Worm (Caenorhabditis elegans) whole organism, L2 larva: ENCODE results near the gene vap-1.
A peak's percentile ranks its signal among the peaks of the same experiment; 100 is the strongest.

ENCODE experiments used
- C34F6.9 ChIP-seq: fragments of 150-350 bp; optimal IDR thresholded peaks from 2 replicates; lab custom pipeline; 2014; ENCODE audit warnings: missing biosample characterization, missing genetic modification characterization
- R02D3.7 ChIP-seq: fragments of 150-350 bp; optimal IDR thresholded peaks from 2 replicates; lab custom pipeline; 2014; ENCODE audit warnings: missing biosample characterization, missing genetic modification characterization
- Y55F3AM.14 ChIP-seq: fragments of 200-800 bp; sonication (Bioruptor generic); optimal IDR thresholded peaks from 2 replicates; lab custom pipeline; 2018; ENCODE audit warnings: mild to moderate bottlenecking, missing genetic modification characterization, missing compliant biosample characterization
- ZK546.5 ChIP-seq: sonication (generic microtip); optimal IDR thresholded peaks from 2 replicates; lab custom pipeline; 2017; ENCODE audit warnings: missing biosample characterization, missing genetic modification characterization
- alr-1 ChIP-seq: fragments of 150-350 bp; optimal IDR thresholded peaks from 2 replicates; lab custom pipeline; 2014; ENCODE audit warnings: missing biosample characterization, missing genetic modification characterization
- aly-2 ChIP-seq: fragments of 150-350 bp; optimal IDR thresholded peaks from 2 replicates; lab custom pipeline; 2014; ENCODE audit warnings: missing biosample characterization, missing genetic modification characterization
- ama-1 ChIP-seq: fragments of 150-350 bp; optimal IDR thresholded peaks from 2 replicates; lab custom pipeline; 2018; ENCODE audit warnings: inconsistent platforms
- blmp-1 ChIP-seq: sonication (generic microtip); optimal IDR thresholded peaks from 2 replicates; lab custom pipeline; 2017; ENCODE audit warnings: missing genetic modification characterization, mild to moderate bottlenecking, missing compliant biosample characterization, antibody characterized with exemption, moderate library complexity; ENCODE audit not compliant: insufficient read depth
- ceh-82 ChIP-seq: fragments of 150-350 bp; optimal IDR thresholded peaks from 2 replicates; lab custom pipeline; 2014; ENCODE audit warnings: missing biosample characterization, missing genetic modification characterization
- dmd-4 ChIP-seq: sonication (generic microtip); optimal IDR thresholded peaks from 2 replicates; lab custom pipeline; 2017; ENCODE audit warnings: missing biosample characterization, missing genetic modification characterization
- elt-1 ChIP-seq: fragments of 150-350 bp; optimal IDR thresholded peaks from 2 replicates; lab custom pipeline; 2014; ENCODE audit warnings: missing biosample characterization, missing genetic modification characterization
- elt-3 ChIP-seq: sonication (generic microtip); optimal IDR thresholded peaks from 2 replicates; lab custom pipeline; 2017; ENCODE audit warnings: missing biosample characterization, missing genetic modification characterization
- fos-1 ChIP-seq: fragments of 150-350 bp; optimal IDR thresholded peaks from 2 replicates; lab custom pipeline; 2014; ENCODE audit warnings: missing biosample characterization, missing genetic modification characterization
- gmeb-1 ChIP-seq: fragments of 150-350 bp; optimal IDR thresholded peaks from 2 replicates; lab custom pipeline; 2014; ENCODE audit warnings: missing biosample characterization, missing genetic modification characterization
- lin-11 ChIP-seq: fragments of 150-350 bp; sonication (generic microtip); optimal IDR thresholded peaks from 2 replicates; lab custom pipeline; 2014; ENCODE audit warnings: missing biosample characterization, missing genetic modification characterization, inconsistent platforms, mixed read lengths
- lsy-2 ChIP-seq, 2 experiments: fragments of 150-350 bp in 1 of 2; sonication (generic microtip) in 1 of 2; optimal IDR thresholded peaks; 2 replicates each; lab custom pipeline; 2014 to 2017; ENCODE audit warnings: missing biosample characterization in 2 of 2, missing genetic modification characterization in 2 of 2
- mab-5 ChIP-seq: fragments of 150-350 bp; optimal IDR thresholded peaks from 2 replicates; lab custom pipeline; 2014; ENCODE audit warnings: missing biosample characterization, missing genetic modification characterization
- mbf-1 ChIP-seq: sonication (generic microtip); optimal IDR thresholded peaks from 2 replicates; lab custom pipeline; 2017; ENCODE audit warnings: missing biosample characterization, missing genetic modification characterization
- mdl-1 ChIP-seq, 2 experiments: fragments of 150-350 bp in 1 of 2; sonication (generic microtip) in 1 of 2; optimal IDR thresholded peaks; 2 replicates each; lab custom pipeline; 2017; ENCODE audit warnings: missing biosample characterization in 2 of 2, missing genetic modification characterization in 2 of 2
- nhr-10 ChIP-seq: sonication (generic microtip); optimal IDR thresholded peaks from 2 replicates; lab custom pipeline; 2017; ENCODE audit warnings: missing biosample characterization, missing genetic modification characterization
- nhr-12 ChIP-seq: fragments of 150-350 bp; optimal IDR thresholded peaks from 2 replicates; lab custom pipeline; 2014; ENCODE audit warnings: missing biosample characterization, missing genetic modification characterization
- nhr-21 ChIP-seq: fragments of 150-350 bp; optimal IDR thresholded peaks from 2 replicates; lab custom pipeline; 2014; ENCODE audit warnings: missing biosample characterization, missing genetic modification characterization
- nhr-23 ChIP-seq: fragments of 150-350 bp; optimal IDR thresholded peaks from 2 replicates; lab custom pipeline; 2014; ENCODE audit warnings: missing biosample characterization, missing genetic modification reagents, missing genetic modification characterization
- nhr-237 ChIP-seq: fragments of 150-350 bp; optimal IDR thresholded peaks from 2 replicates; lab custom pipeline; 2014; ENCODE audit warnings: missing biosample characterization, missing genetic modification characterization
- nhr-25 ChIP-seq: fragments of 150-350 bp; sonication (generic microtip); optimal IDR thresholded peaks from 3 replicates; lab custom pipeline; 2014; ENCODE audit warnings: missing biosample characterization, missing genetic modification characterization
- peb-1 ChIP-seq: fragments of 150-350 bp; optimal IDR thresholded peaks from 2 replicates; lab custom pipeline; 2014; ENCODE audit warnings: missing biosample characterization, missing genetic modification characterization
- sem-4 ChIP-seq: fragments of 150-350 bp; optimal IDR thresholded peaks from 2 replicates; lab custom pipeline; 2014; ENCODE audit warnings: missing biosample characterization, missing genetic modification reagents, missing genetic modification characterization
- skn-1 ChIP-seq: sonication (generic microtip); optimal IDR thresholded peaks from 2 replicates; lab custom pipeline; 2017; ENCODE audit warnings: missing biosample characterization, missing genetic modification characterization
- sma-3 ChIP-seq: sonication (generic microtip); optimal IDR thresholded peaks from 2 replicates; lab custom pipeline; 2016; ENCODE audit warnings: missing genetic modification reagents, missing genetic modification characterization, missing compliant biosample characterization
- sma-9 ChIP-seq, 2 experiments: fragments of 150-350 bp in 1 of 2; sonication (generic microtip) in 1 of 2; optimal IDR thresholded peaks; 2 replicates each; lab custom pipeline; 2014 to 2016; ENCODE audit warnings: missing genetic modification characterization in 2 of 2, mild to moderate bottlenecking in 1 of 2, missing biosample characterization in 1 of 2, missing compliant biosample characterization in 1 of 2, missing genetic modification reagents in 1 of 2, moderate library complexity in 1 of 2
- unc-39 ChIP-seq: fragments of 150-350 bp; optimal IDR thresholded peaks from 2 replicates; lab custom pipeline; 2014; ENCODE audit warnings: missing biosample characterization, missing genetic modification characterization
- unc-55 ChIP-seq: fragments of 150-350 bp; sonication (generic microtip); optimal IDR thresholded peaks from 3 replicates; lab custom pipeline; 2014; ENCODE audit warnings: missing biosample characterization, missing genetic modification reagents, missing genetic modification characterization
- unc-62 ChIP-seq: fragments of 150-350 bp; optimal IDR thresholded peaks from 2 replicates; lab custom pipeline; 2014; ENCODE audit warnings: missing biosample characterization, missing genetic modification reagents, missing genetic modification characterization
- zag-1 ChIP-seq: fragments of 150-350 bp; optimal IDR thresholded peaks from 2 replicates; lab custom pipeline; 2014; ENCODE audit warnings: missing biosample characterization, missing genetic modification characterization
- ztf-11 ChIP-seq: sonication (generic microtip); optimal IDR thresholded peaks from 2 replicates; lab custom pipeline; 2017; ENCODE audit warnings: missing biosample characterization, missing genetic modification characterization
- ztf-4 ChIP-seq: fragments of 150-350 bp; optimal IDR thresholded peaks from 2 replicates; lab custom pipeline; 2014; ENCODE audit warnings: missing biosample characterization, missing genetic modification characterization

The vap-1 gene

DNA sequence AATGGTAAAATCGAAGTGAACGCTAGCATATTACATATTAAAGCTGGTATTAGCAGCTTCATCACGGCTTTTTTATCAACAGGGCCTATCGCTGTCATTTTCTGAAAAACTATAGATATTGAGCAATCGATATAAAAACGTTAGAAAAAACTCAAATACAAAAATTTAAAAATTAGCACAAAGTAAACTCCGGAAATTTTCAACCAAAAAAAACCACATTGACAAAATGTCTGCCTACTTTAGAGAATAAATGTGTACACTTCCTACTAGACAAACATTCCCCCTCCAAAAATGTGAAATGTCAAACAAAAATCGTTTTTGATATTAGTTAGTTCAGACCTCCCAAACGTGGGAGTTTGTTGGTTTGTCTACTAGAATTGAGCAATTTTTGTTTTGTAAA, 27.8 kb downstream of the vap-1 start, which contains the start of gene mfsd-10:
Gene mfsd-10 (minus strand): TSS at position 101 of the 400 bp plus-strand sequence.
- no peak for TF ChIP-seq ztf-4
- TF ChIP-seq R02D3.7 (tag; lab: Kevin White, UChicago), result no peak
- no peak for TF ChIP-seq nhr-237 (tag; lab: Kevin White, UChicago)
- no peak for TF ChIP-seq ZK546.5 (tag; lab: Kevin White, UChicago)
- no peak for TF ChIP-seq peb-1 (tag; lab: Kevin White, UChicago)
- TF ChIP-seq Y55F3AM.14, result no peak

DNA sequence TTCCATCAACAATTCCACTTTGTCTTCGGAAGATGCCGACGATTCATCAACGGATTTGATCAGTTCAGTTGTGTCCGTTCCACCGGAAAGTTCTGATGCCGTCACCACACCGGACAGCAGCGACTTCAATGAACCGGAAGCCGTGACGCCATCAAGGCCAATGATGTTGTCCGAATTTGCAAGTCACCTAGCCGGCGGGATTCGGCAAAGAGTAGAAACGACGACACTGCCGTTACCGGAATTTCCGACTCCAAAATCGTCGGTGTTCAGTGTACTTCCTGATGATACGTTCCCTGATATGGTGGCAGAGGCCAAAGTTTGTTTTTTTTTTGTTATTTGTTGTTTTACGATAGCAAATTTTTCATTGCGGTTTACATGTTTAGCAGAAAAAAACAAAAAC, 32.9 kb downstream of the vap-1 start:
- TF ChIP-seq sma-3 (GFP tag; lab: Kevin White, UChicago) (peak; percentile 15), unc-55 (GFP tag; lab: Kevin White, UChicago) (no peak)

DNA sequence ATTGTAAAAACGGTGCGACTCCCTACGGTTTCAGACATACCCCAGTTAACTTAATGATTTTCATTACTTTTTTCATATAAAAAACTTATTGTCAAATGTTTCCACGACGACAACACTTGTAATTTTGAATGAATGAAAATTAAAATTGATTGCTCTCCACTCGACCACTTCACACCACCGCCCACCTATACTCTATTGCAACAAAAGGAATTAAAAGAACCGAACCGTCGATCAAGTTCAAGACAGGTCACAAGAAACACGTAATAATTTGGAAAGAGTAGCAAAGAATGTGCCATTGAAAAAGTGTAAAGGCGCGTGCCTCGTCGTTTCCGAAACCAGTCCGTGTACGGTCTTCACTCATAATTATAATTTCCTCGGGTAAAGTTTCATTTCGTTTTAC, 33.8 kb downstream of the vap-1 start, which contains the start of gene F10D7.11:
Gene F10D7.11 (plus strand): TSS at position 301 of the 400 bp plus-strand sequence.
- TF ChIP-seq nhr-10 (no peak), alr-1 (no peak), aly-2 (tag; lab: Kevin White, UChicago) (no peak), blmp-1 (tag; lab: Kevin White, UChicago) (no peak), nhr-21 (tag; lab: Kevin White, UChicago) (no peak), nhr-23 (tag; lab: Kevin White, UChicago) (no peak), lin-11 (tag; lab: Kevin White, UChicago) (no peak), dmd-4 (tag; lab: Kevin White, UChicago) (no peak), Y55F3AM.14 (no peak), elt-1 (no peak), zag-1 (tag; lab: Kevin White, UChicago) (no peak), mdl-1 (tag; optimal IDR thresholded peaks at IDR 0.05; lab: Kevin White, UChicago) (no peak), unc-62 (GFP tag; lab: Kevin White, UChicago) (no peak)

DNA sequence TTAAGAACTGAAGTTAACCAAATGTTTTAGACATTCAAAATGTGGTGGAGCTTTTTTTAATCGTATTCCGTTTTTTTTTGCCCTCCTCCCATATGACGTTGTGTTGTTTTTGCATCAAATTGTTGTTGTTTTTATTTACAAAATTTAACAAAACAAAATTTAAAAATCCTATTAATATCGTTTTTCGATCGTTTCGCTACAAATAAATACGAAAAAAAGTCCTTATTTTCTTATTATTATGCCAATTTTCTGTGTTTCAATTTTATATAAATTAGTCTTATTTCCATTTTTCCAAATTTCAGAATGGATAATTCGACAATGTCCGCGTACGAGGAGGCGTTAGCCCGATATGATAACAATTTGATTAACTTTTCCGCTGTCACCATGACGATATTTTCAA, 36.9 kb downstream of the vap-1 start, which contains the start of gene npr-36:
Gene npr-36 (plus strand): TSS at position 301 of the 400 bp plus-strand sequence.
- TF ChIP-seq nhr-237 (tag; lab: Kevin White, UChicago) (no peak), ceh-82 (tag; lab: Kevin White, UChicago) (no peak), ama-1 (no peak), gmeb-1 (tag; lab: Kevin White, UChicago) (no peak), Y55F3AM.14 (no peak), skn-1 (tag; lab: Kevin White, UChicago) (no peak), sma-9 (GFP tag; optimal IDR thresholded peaks at IDR 0.05; lab: Kevin White, UChicago) (no peak), sma-9 (tag; optimal IDR thresholded peaks at IDR 0.05; lab: Kevin White, UChicago) (no peak)

DNA sequence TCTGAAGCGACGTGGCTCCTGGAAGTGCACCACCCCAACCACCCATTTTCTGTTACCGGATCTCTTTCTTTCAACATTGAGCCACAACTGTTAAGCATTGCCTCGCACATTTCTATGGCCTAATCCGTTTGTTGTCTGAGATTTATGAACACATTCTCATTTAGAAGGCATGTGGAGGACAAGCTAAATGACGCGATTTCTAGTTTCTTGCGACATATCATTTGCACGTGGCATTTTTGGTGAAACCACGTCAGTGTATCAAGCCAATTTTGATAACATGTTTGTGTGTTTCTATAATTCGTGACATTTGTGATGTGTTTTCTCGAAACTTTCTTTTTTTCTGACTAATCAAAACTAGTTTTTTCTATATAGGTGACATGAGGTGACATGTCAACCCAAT, 39.6 kb downstream of the vap-1 start:
- TF ChIP-seq mbf-1 (tag; lab: Kevin White, UChicago) (no peak), lin-11 (tag; lab: Kevin White, UChicago) (no peak), ztf-11 (tag; lab: Kevin White, UChicago) (no peak), nhr-25 (tag; lab: Kevin White, UChicago) (no peak), gmeb-1 (tag; lab: Kevin White, UChicago) (no peak), fos-1 (tag; lab: Kevin White, UChicago) (no peak), lsy-2 (tag; optimal IDR thresholded peaks at IDR 0.05; lab: Kevin White, UChicago) (no peak), C34F6.9 (no peak), unc-62 (GFP tag; lab: Kevin White, UChicago) (no peak), zag-1 (tag; lab: Kevin White, UChicago) (no peak), alr-1 (no peak), sem-4 (tag; lab: Kevin White, UChicago) (no peak), nhr-23 (tag; lab: Kevin White, UChicago) (no peak), nhr-12 (tag; lab: Kevin White, UChicago) (no peak), mab-5 (tag; lab: Kevin White, UChicago) (no peak), mdl-1 (tag; optimal IDR thresholded peaks at IDR 0.05; lab: Kevin White, UChicago) (no peak), unc-39 (tag; lab: Kevin White, UChicago) (no peak), elt-3 (tag; lab: Kevin White, UChicago) (no peak), Y55F3AM.14 (no peak)
